Fruit fly (Drosophila melanogaster): Measurements from ENCODE around the gene Coq6.

Coq6 gene

dm6 chr2L:5527861-5528260 is 4.2 kb downstream of the Coq6 start, which contains the start of gene CG31915 (continued):
- TF ChIP-seq peb (GFP tag; IDR thresholded peaks at IDR 0.05) (no peak), CG3065 (GFP tag; optimal IDR thresholded peaks at IDR 0.05) (no peak), disco-r (GFP tag; optimal IDR thresholded peaks at IDR 0.05) (no peak), CHES-1-like (GFP tag; optimal IDR thresholded peaks at IDR 0.05) (no peak), dmrt11E (tag; optimal IDR thresholded peaks at IDR 0.05) (no peak), CG13123 (GFP tag; optimal IDR thresholded peaks at IDR 0.05) (no peak), luna (GFP tag; optimal IDR thresholded peaks at IDR 0.05) (no peak), salm (tag; optimal IDR thresholded peaks at IDR 0.05) (no peak), Ets97D (GFP tag; optimal IDR thresholded peaks at IDR 0.05) (no peak), Deaf1 (tag; optimal IDR thresholded peaks at IDR 0.05) (no peak), eve (GFP tag; optimal IDR thresholded peaks at IDR 0.05) (no peak), CG3281 (GFP tag; optimal IDR thresholded peaks at IDR 0.05) (no peak), phol (tag; optimal IDR thresholded peaks at IDR 0.05) (peak; percentile 7), trem (tag; optimal IDR thresholded peaks at IDR 0.05) (no peak), C15 (GFP tag; IDR thresholded peaks at IDR 0.05) (no peak), run (tag; optimal IDR thresholded peaks at IDR 0.05) (no peak), Ada2b (GFP tag; IDR thresholded peaks at IDR 0.05) (no peak), ewg (GFP tag; optimal IDR thresholded peaks at IDR 0.05) (no peak), Dek (tag; optimal IDR thresholded peaks at IDR 0.05) (no peak), YL-1 (GFP tag; optimal IDR thresholded peaks at IDR 0.05) (peak; percentile 21), knrl (GFP tag; IDR thresholded peaks at IDR 0.05; ENCODE audit: partially characterized antibody) (peak; percentile 51; the same call in 1 of the 3 replicates), croc (GFP tag; conservative IDR thresholded peaks at IDR 0.05) (no peak), CG10366 (GFP tag; IDR thresholded peaks at IDR 0.05) (no peak), Stat92E (GFP tag; optimal IDR thresholded peaks at IDR 0.05) (no peak), gcm (GFP tag; optimal IDR thresholded peaks at IDR 0.05) (no peak), Hsf (GFP tag; optimal IDR thresholded peaks at IDR 0.05) (no peak), Scr (GFP tag; IDR thresholded peaks at IDR 0.05; ENCODE audit: partially characterized antibody) (peak; percentile 67), seq (GFP tag; IDR thresholded peaks at IDR 0.05) (no peak), fu2 (GFP tag; optimal IDR thresholded peaks at IDR 0.05) (no peak), CG4282 (GFP tag; optimal IDR thresholded peaks at IDR 0.05) (no peak), mam (GFP tag; optimal IDR thresholded peaks at IDR 0.05) (no peak), az2 (GFP tag; optimal IDR thresholded peaks at IDR 0.05) (no peak), otp (GFP tag; IDR thresholded peaks at IDR 0.05) (peak; percentile 91), kay (GFP tag; optimal IDR thresholded peaks at IDR 0.05) (no peak), TFAM (GFP tag; optimal IDR thresholded peaks at IDR 0.05) (no peak), lilli (GFP tag; optimal IDR thresholded peaks at IDR 0.05) (no peak), CG32767 (GFP tag; IDR thresholded peaks at IDR 0.05) (no peak), CG15514 (GFP tag; optimal IDR thresholded peaks at IDR 0.05) (peak; percentile 29), PHDP (tag; optimal IDR thresholded peaks at IDR 0.05) (no peak), CG42726 (GFP tag; IDR thresholded peaks at IDR 0.05; ENCODE audit: partially characterized antibody) (peak; percentile 8; the same call in 1 of the 2 replicates), CG11723 (GFP tag; optimal IDR thresholded peaks at IDR 0.05) (no peak), psq (GFP tag; optimal IDR thresholded peaks at IDR 0.05) (no peak), inv (GFP tag; IDR thresholded peaks at IDR 0.05; ENCODE audit: partially characterized antibody) (peak; percentile 41), CG8089 (GFP tag; optimal IDR thresholded peaks at IDR 0.05) (no peak), CG9437 (GFP tag; optimal IDR thresholded peaks at IDR 0.05) (no peak), Lim3 (GFP tag; IDR thresholded peaks at IDR 0.05) (no peak), CG2202 (tag; optimal IDR thresholded peaks at IDR 0.05) (no peak), zfh1 (GFP tag; IDR thresholded peaks at IDR 0.05) (no peak), CG5245 (GFP tag; optimal IDR thresholded peaks at IDR 0.05) (no peak), Nf-YB (GFP tag; optimal IDR thresholded peaks at IDR 0.05) (no peak), fd3F (GFP tag; optimal IDR thresholded peaks at IDR 0.05) (no peak), row (GFP tag; IDR thresholded peaks at IDR 0.05) (no peak)

Data from whole organism, embryonic.